Fruit fly (Drosophila melanogaster): Measurements from ENCODE around the gene Lam.

Gene Lam

DNA sequence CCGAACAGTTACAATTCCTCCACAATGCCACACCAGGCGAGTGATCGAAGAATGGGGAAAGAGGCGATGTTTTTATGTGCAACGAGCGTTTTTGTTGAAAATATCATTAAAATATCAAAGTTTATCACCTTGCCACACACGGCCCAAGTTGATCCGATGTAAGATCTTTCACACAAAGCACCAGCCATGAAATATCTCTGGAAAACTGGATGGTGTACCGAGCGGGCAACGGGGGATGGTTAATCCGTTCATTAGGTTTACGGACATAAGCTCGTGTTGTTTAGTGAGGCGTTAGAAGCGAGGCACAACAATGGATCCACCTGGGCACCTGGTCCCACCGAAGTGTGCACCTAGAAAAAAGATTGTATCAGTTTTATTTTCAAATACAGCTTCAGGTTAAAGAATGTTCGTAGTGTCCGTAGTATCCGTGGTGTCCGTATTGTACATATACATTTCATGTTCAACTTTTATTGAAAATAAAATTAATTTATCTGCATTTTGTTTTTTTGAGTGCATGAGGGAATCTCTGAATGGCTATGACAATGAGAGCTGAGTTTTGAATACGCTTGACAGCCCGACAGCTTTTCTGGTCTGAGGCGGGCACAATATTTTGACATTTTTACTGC, 45.7 kb upstream of the Lam start (continued):
- TF ChIP-seq Atf-2 (GFP tag; optimal IDR thresholded peaks at IDR 0.05) (peak; percentile 10), Eip74EF (GFP tag; optimal IDR thresholded peaks at IDR 0.05) (peak in 1 of 2 experiments; percentile 28), ranshi (GFP tag; IDR thresholded peaks at IDR 0.05) (peak; percentile 54), al (GFP tag; IDR thresholded peaks at IDR 0.05) (peak; percentile 60), CG9932 (GFP tag; IDR thresholded peaks at IDR 0.05) (peak; percentile 61), CG17328 (GFP tag; IDR thresholded peaks at IDR 0.05) (peak; percentile 73), ase (GFP tag; IDR thresholded peaks at IDR 0.05) (peak; percentile 11; the same call in 1 of the 3 replicates), CG4424 (GFP tag; optimal IDR thresholded peaks at IDR 0.05) (peak; percentile 68), CG32532 (GFP tag; IDR thresholded peaks at IDR 0.05) (peak; percentile 63), Ada2b (GFP tag; IDR thresholded peaks at IDR 0.05) (peak; percentile 66), CTCF (GFP tag; optimal IDR thresholded peaks at IDR 0.05) (no peak), chinmo (GFP tag; IDR thresholded peaks at IDR 0.05; ENCODE audit: partially characterized antibody) (no peak), en (GFP tag; optimal IDR thresholded peaks at IDR 0.05) (peak; percentile 13), seq (GFP tag; IDR thresholded peaks at IDR 0.05) (peak; percentile 19; the same call in 1 of the 2 replicates), CG5245 (GFP tag; optimal IDR thresholded peaks at IDR 0.05) (peak; percentile 52), Chrac-16 (GFP tag; optimal IDR thresholded peaks at IDR 0.05) (peak; percentile 39), PHDP (tag; optimal IDR thresholded peaks at IDR 0.05) (peak; percentile 64), otp (GFP tag; IDR thresholded peaks at IDR 0.05) (peak; percentile 63; the same call in 1 of the 3 replicates), unpg (GFP tag; optimal IDR thresholded peaks at IDR 0.05) (peak; percentile 78), Antp (GFP tag; optimal IDR thresholded peaks at IDR 0.05) (peak; percentile 52), dpn (GFP tag; optimal IDR thresholded peaks at IDR 0.05) (peak; percentile 40 to 50), CG15601 (tag; optimal IDR thresholded peaks at IDR 0.05) (peak; percentile 72), CG32772 (GFP tag; IDR thresholded peaks at IDR 0.05) (peak; percentile 57; the same call in 1 of the 2 replicates), Asciz (GFP tag; optimal IDR thresholded peaks at IDR 0.05) (peak; percentile 36), dmrt99B (tag; optimal IDR thresholded peaks at IDR 0.05) (peak; percentile 65), sens (GFP tag) (peak; percentile 95), Atf6 (GFP tag; IDR thresholded peaks at IDR 0.05) (peak; percentile 61; the same call in 1 of the 2 replicates), slbo (GFP tag; IDR thresholded peaks at IDR 0.05) (peak; percentile 56; the same call in 1 of the 2 replicates), Spps (tag; optimal IDR thresholded peaks at IDR 0.05) (peak; percentile 56), CG11456 (GFP tag; IDR thresholded peaks at IDR 0.05) (peak; percentile 60; the same call in 1 of the 3 replicates), HmgZ (tag; optimal IDR thresholded peaks at IDR 0.05) (peak; percentile 12), CG12769 (tag; optimal IDR thresholded peaks at IDR 0.05) (peak; percentile 66), slou (GFP tag; optimal IDR thresholded peaks at IDR 0.05) (peak; percentile 16), CG6272 (GFP tag; IDR thresholded peaks at IDR 0.05) (peak; percentile 39; the same call in 1 of the 2 replicates), dati (GFP tag; IDR thresholded peaks at IDR 0.05) (no peak), wor (GFP tag; IDR thresholded peaks at IDR 0.05) (peak; percentile 38; the same call in 1 of the 2 replicates), CG31441 (GFP tag; IDR thresholded peaks at IDR 0.05) (peak; percentile 74), HHEX (GFP tag; optimal IDR thresholded peaks at IDR 0.05) (peak; percentile 43), CG9797 (GFP tag; optimal IDR thresholded peaks at IDR 0.05) (no peak), ash1 (GFP tag; optimal IDR thresholded peaks at IDR 0.05) (no peak), NK7.1 (GFP tag; optimal IDR thresholded peaks at IDR 0.05) (peak; percentile 9), bigmax (GFP tag; optimal IDR thresholded peaks at IDR 0.05) (no peak), shn (GFP tag; optimal IDR thresholded peaks at IDR 0.05) (peak; percentile 31), HLHmδ (GFP tag; optimal IDR thresholded peaks at IDR 0.05) (no peak), CG7786 (GFP tag; optimal IDR thresholded peaks at IDR 0.05) (peak; percentile 37), Awh (GFP tag; IDR thresholded peaks at IDR 0.05) (peak; percentile 56; the same call in 1 of the 2 replicates), Oaz (GFP tag; IDR thresholded peaks at IDR 0.05) (peak; percentile 34; the same call in 1 of the 2 replicates), CG16813 (GFP tag; IDR thresholded peaks at IDR 0.05; ENCODE audit: partially characterized antibody) (no peak), CG8924 (tag; optimal IDR thresholded peaks at IDR 0.05) (peak; percentile 66), CG17361 (GFP tag; IDR thresholded peaks at IDR 0.05) (peak; percentile 61), CG8944 (GFP tag; optimal IDR thresholded peaks at IDR 0.05) (peak; percentile 11)

All from whole organism, embryonic.